Fruit fly (Drosophila melanogaster): ENCODE measurements around the gene CG11755.

Gene CG11755

DNA sequence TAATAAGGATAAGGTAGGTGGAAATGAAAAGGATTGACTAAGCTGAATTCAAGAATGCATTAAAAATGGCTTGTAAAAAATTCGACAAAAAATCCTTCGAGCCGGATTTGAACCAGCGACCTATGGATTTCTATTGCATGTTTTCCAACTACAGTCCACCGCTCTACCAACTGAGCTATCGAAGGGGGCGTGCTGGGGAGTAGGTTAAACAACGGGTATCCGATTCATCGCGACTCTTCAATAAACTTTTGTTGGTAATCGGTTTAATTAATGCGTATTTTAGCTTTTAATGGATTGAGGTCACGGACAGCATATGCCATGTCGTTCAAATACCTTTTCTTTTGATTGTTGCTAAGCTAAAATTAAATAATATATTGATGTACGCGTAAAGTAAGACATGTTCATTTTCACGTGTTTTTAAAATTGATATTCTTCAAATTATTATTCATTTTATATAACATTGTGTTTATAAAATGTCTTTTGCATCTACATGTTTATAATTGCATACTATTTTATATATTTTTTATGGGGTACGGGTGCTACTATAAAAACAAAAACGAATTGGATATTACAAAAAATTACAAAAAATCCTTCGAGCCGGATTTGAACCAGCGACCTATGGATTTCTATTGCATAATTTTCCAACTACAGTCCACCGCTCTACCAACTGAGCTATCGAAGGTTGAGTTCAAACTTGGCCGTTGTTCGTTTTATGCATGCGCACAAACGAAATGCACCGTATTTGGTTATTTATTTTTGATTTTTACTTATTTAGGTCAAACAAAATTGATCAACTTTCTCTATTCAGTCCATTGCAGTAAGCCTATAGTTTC is 8.5 kb upstream of the CG11755 start:
- TF ChIP-seq NC2α (GFP tag; optimal IDR thresholded peaks at IDR 0.05) (no peak), Ravus (GFP tag; IDR thresholded peaks at IDR 0.05) (no peak), mirr (GFP tag; optimal IDR thresholded peaks at IDR 0.05) (peak; percentile 77), slbo (GFP tag; IDR thresholded peaks at IDR 0.05) (no peak), CG6765 (GFP tag; optimal IDR thresholded peaks at IDR 0.05) (no peak), CG34422 (GFP tag; IDR thresholded peaks at IDR 0.05) (no peak), Dref (GFP tag; IDR thresholded peaks at IDR 0.05) (no peak), crol (GFP tag; IDR thresholded peaks at IDR 0.05) (peak; percentile 75), gce (GFP tag; IDR thresholded peaks at IDR 0.05) (no peak), CG6654 (GFP tag; optimal IDR thresholded peaks at IDR 0.05) (no peak), Antp (GFP tag; optimal IDR thresholded peaks at IDR 0.05) (no peak), pzg (GFP tag; optimal IDR thresholded peaks at IDR 0.05) (no peak), gfzf (GFP tag; optimal IDR thresholded peaks at IDR 0.05) (no peak), gem (tag; optimal IDR thresholded peaks at IDR 0.05) (peak; percentile 10), cad (GFP tag; optimal IDR thresholded peaks at IDR 0.05) (no peak), knrl (GFP tag; IDR thresholded peaks at IDR 0.05; ENCODE audit: partially characterized antibody) (peak; percentile 36), Nf-YC (tag; optimal IDR thresholded peaks at IDR 0.05) (no peak), Opbp (GFP tag; IDR thresholded peaks at IDR 0.05; ENCODE audit: partially characterized antibody) (peak; percentile 92), vvl (GFP tag; IDR thresholded peaks at IDR 0.05) (peak; percentile 67), CG3065 (GFP tag; optimal IDR thresholded peaks at IDR 0.05) (no peak), tna (GFP tag; IDR thresholded peaks at IDR 0.05; ENCODE audit: partially characterized antibody) (peak; percentile 76), fd102C (GFP tag; optimal IDR thresholded peaks at IDR 0.05) (no peak), ftz-f1 (GFP tag; optimal IDR thresholded peaks at IDR 0.05) (peak; percentile 69), Bdp1 (GFP tag; optimal IDR thresholded peaks at IDR 0.05) (peak; percentile 98), CG14965 (GFP tag; optimal IDR thresholded peaks at IDR 0.05; ENCODE audit: borderline replicate concordance) (no peak), CG7987 (GFP tag; optimal IDR thresholded peaks at IDR 0.05) (peak; percentile 4), pb (GFP tag; optimal IDR thresholded peaks at IDR 0.05) (no peak), CG17385 (GFP tag; optimal IDR thresholded peaks at IDR 0.05) (peak; percentile 2), row (GFP tag; IDR thresholded peaks at IDR 0.05) (no peak), hb (GFP tag; IDR thresholded peaks at IDR 0.05; ENCODE audit: partially characterized antibody) (peak; percentile 68), Ets65A (GFP tag) (no peak), CG7928 (GFP tag; optimal IDR thresholded peaks at IDR 0.05) (no peak), unc-4 (GFP tag; IDR thresholded peaks at IDR 0.05; ENCODE audit: partially characterized antibody) (peak; percentile 44; the same call in 1 of the 2 replicates), pita (GFP tag; optimal IDR thresholded peaks at IDR 0.05) (no peak), vnd (GFP tag; IDR thresholded peaks at IDR 0.05; ENCODE audit: partially characterized antibody) (peak; percentile 35), CG2678 (tag; optimal IDR thresholded peaks at IDR 0.05) (peak; percentile 16), sna (GFP tag; IDR thresholded peaks at IDR 0.05; ENCODE audit: partially characterized antibody) (peak; percentile 44; the same call in 1 of the 2 replicates), CG8290 (GFP tag; optimal IDR thresholded peaks at IDR 0.05) (no peak), CG8290 (tag; optimal IDR thresholded peaks at IDR 0.05) (peak in 1 of 2 experiments; percentile 23), zen2 (GFP tag; IDR thresholded peaks at IDR 0.05; ENCODE audit: partially characterized antibody) (peak; percentile 18; the same call in 2 of the 3 replicates), Lpt (GFP tag; optimal IDR thresholded peaks at IDR 0.05) (no peak), GATAe (GFP tag; conservative IDR thresholded peaks at IDR 0.05) (no peak), chinmo (GFP tag; IDR thresholded peaks at IDR 0.05; ENCODE audit: partially characterized antibody) (peak; percentile 52; the same call in 3 of the 4 replicates), Deaf1 (tag; optimal IDR thresholded peaks at IDR 0.05) (no peak), inv (GFP tag; IDR thresholded peaks at IDR 0.05; ENCODE audit: partially characterized antibody) (peak; percentile 24), zen (tag; optimal IDR thresholded peaks at IDR 0.05) (no peak), CG11085 (GFP tag; IDR thresholded peaks at IDR 0.05) (no peak), Side (GFP tag; optimal IDR thresholded peaks at IDR 0.05) (no peak), ato (GFP tag; IDR thresholded peaks at IDR 0.05; ENCODE audit: partially characterized antibody) (peak; percentile 91)

Data from whole organism, embryonic.